Worm (Caenorhabditis elegans) whole organism, late embryonic: ENCODE data around the gene F10G7.10.

Source experiments
- C38D4.7 ChIP-seq: fragments of 200-800 bp; sonication (Bioruptor generic); optimal IDR thresholded peaks from 2 replicates; lab custom pipeline; 2018; ENCODE audit warnings: mild to moderate bottlenecking, missing genetic modification characterization, moderate library complexity, missing compliant biosample characterization
- T23F11.4 ChIP-seq: fragments of 200-800 bp; sonication (Bioruptor generic); optimal IDR thresholded peaks from 2 replicates; lab custom pipeline; 2018; ENCODE audit warnings: mild to moderate bottlenecking, missing genetic modification characterization, missing compliant biosample characterization
- Y22D7AL.16 ChIP-seq: sonication (generic microtip); optimal IDR thresholded peaks from 2 replicates; lab custom pipeline; 2016; ENCODE audit warnings: missing genetic modification characterization, missing compliant biosample characterization
- ahr-1 ChIP-seq: sonication (generic microtip); optimal IDR thresholded peaks from 2 replicates; lab custom pipeline; 2016; ENCODE audit warnings: missing genetic modification characterization, missing compliant biosample characterization
- ama-1 ChIP-seq: fragments of 150-350 bp; optimal IDR thresholded peaks from 2 replicates; lab custom pipeline; 2014
- ceh-14 ChIP-seq: sonication (generic microtip); optimal IDR thresholded peaks from 2 replicates; lab custom pipeline; 2016; ENCODE audit warnings: missing genotype, missing genetic modification characterization, missing compliant biosample characterization
- ceh-18 ChIP-seq: sonication (generic microtip); optimal IDR thresholded peaks from 2 replicates; lab custom pipeline; 2016; ENCODE audit warnings: missing genetic modification characterization, missing compliant biosample characterization
- ceh-2 ChIP-seq: sonication (generic microtip); optimal IDR thresholded peaks from 2 replicates; lab custom pipeline; 2016; ENCODE audit warnings: missing genotype, missing genetic modification characterization, missing compliant biosample characterization
- ceh-24 ChIP-seq: sonication (generic microtip); optimal IDR thresholded peaks from 2 replicates; lab custom pipeline; 2016; ENCODE audit warnings: mild to moderate bottlenecking, missing genetic modification characterization, missing compliant biosample characterization
- ceh-31 ChIP-seq: sonication (generic microtip); optimal IDR thresholded peaks from 2 replicates; lab custom pipeline; 2016; ENCODE audit warnings: missing genetic modification characterization, missing compliant biosample characterization
- ceh-48 ChIP-seq: sonication (generic microtip); optimal IDR thresholded peaks from 2 replicates; lab custom pipeline; 2016; ENCODE audit warnings: missing genetic modification characterization, inconsistent platforms, missing compliant biosample characterization
- ceh-6 ChIP-seq: fragments of 200-800 bp; sonication (Bioruptor generic); optimal IDR thresholded peaks from 2 replicates; lab custom pipeline; 2018; ENCODE audit warnings: mild to moderate bottlenecking, missing genetic modification characterization, missing compliant biosample characterization
- elt-2 ChIP-seq: sonication (generic microtip); optimal IDR thresholded peaks from 2 replicates; lab custom pipeline; 2016; ENCODE audit warnings: missing genetic modification reagents, missing genetic modification characterization, missing compliant biosample characterization
- eyg-1 ChIP-seq: sonication (generic microtip); optimal IDR thresholded peaks from 2 replicates; lab custom pipeline; 2016; ENCODE audit warnings: missing genotype, missing genetic modification characterization, missing compliant biosample characterization
- fax-1 ChIP-seq: sonication (generic microtip); optimal IDR thresholded peaks from 2 replicates; lab custom pipeline; 2016; ENCODE audit warnings: missing genotype, missing genetic modification characterization, missing compliant biosample characterization
- fkh-6 ChIP-seq: sonication (generic microtip); optimal IDR thresholded peaks from 2 replicates; lab custom pipeline; 2016; ENCODE audit warnings: missing genetic modification characterization, missing compliant biosample characterization
- hlh-13 ChIP-seq: fragments of 200-800 bp; sonication (Bioruptor generic); optimal IDR thresholded peaks from 2 replicates; lab custom pipeline; 2018; ENCODE audit warnings: mild to moderate bottlenecking, missing genetic modification characterization, missing compliant biosample characterization
- hlh-30 ChIP-seq: sonication (generic microtip); optimal IDR thresholded peaks from 2 replicates; lab custom pipeline; 2017; ENCODE audit warnings: antibody characterized with exemption, missing genetic modification characterization, missing compliant biosample characterization; ENCODE audit not compliant: insufficient read depth
- hlh-8 ChIP-seq: sonication (generic microtip); optimal IDR thresholded peaks from 2 replicates; lab custom pipeline; 2016; ENCODE audit warnings: missing genotype, missing genetic modification characterization, missing compliant biosample characterization
- lim-6 ChIP-seq: sonication (generic microtip); optimal IDR thresholded peaks from 2 replicates; lab custom pipeline; 2016; ENCODE audit warnings: missing genetic modification characterization, missing compliant biosample characterization
- lin-11 ChIP-seq: fragments of 200-800 bp; sonication (Bioruptor generic); optimal IDR thresholded peaks from 2 replicates; lab custom pipeline; 2018; ENCODE audit warnings: mild to moderate bottlenecking, missing genetic modification characterization, missing compliant biosample characterization
- madf-2 ChIP-seq: sonication (generic microtip); optimal IDR thresholded peaks from 2 replicates; lab custom pipeline; 2017; ENCODE audit warnings: missing genetic modification characterization, missing compliant biosample characterization
- nfya-1 ChIP-seq: sonication (generic microtip); optimal IDR thresholded peaks from 2 replicates; lab custom pipeline; 2017; ENCODE audit warnings: missing genetic modification characterization, mild to moderate bottlenecking, missing compliant biosample characterization, antibody characterized with exemption, moderate library complexity
- nhr-232 ChIP-seq: sonication (generic microtip); optimal IDR thresholded peaks from 2 replicates; lab custom pipeline; 2016; ENCODE audit warnings: missing genetic modification characterization, missing compliant biosample characterization
- pax-1 ChIP-seq: fragments of 150-350 bp; optimal IDR thresholded peaks from 2 replicates; lab custom pipeline; 2014; ENCODE audit warnings: missing biosample characterization, missing genetic modification characterization
- pqm-1 ChIP-seq: sonication (generic microtip); optimal IDR thresholded peaks from 2 replicates; lab custom pipeline; 2016; ENCODE audit warnings: missing genetic modification characterization, missing compliant biosample characterization
- pros-1 ChIP-seq: fragments of 150-350 bp; optimal IDR thresholded peaks from 2 replicates; lab custom pipeline; 2014; ENCODE audit warnings: missing biosample characterization, missing genetic modification reagents, missing genetic modification characterization
- ref-2 ChIP-seq: sonication (generic microtip); optimal IDR thresholded peaks from 2 replicates; lab custom pipeline; 2016; ENCODE audit warnings: missing genetic modification characterization, missing compliant biosample characterization
- rnt-1 ChIP-seq: sonication (generic microtip); optimal IDR thresholded peaks from 2 replicates; lab custom pipeline; 2016; ENCODE audit warnings: missing genetic modification characterization, missing compliant biosample characterization
- sdc-2 ChIP-seq: sonication (generic microtip); optimal IDR thresholded peaks from 2 replicates; lab custom pipeline; 2016; ENCODE audit warnings: missing genotype, missing genetic modification characterization, missing compliant biosample characterization
- sox-2 ChIP-seq: fragments of 200-800 bp; sonication (Bioruptor generic); IDR thresholded peaks from 2 replicates; pipeline ENCODE4 v1.3.6; 2022; ENCODE audit warnings: missing genetic modification reagents, missing genetic modification characterization, missing compliant biosample characterization
- sox-4 ChIP-seq: sonication (generic microtip); optimal IDR thresholded peaks from 2 replicates; lab custom pipeline; 2017; ENCODE audit warnings: mild to moderate bottlenecking, missing genetic modification characterization, inconsistent platforms, missing compliant biosample characterization
- syd-9 ChIP-seq: sonication (generic microtip); optimal IDR thresholded peaks from 2 replicates; lab custom pipeline; 2016; ENCODE audit warnings: mild to moderate bottlenecking, missing genetic modification characterization, moderate library complexity, missing compliant biosample characterization
- tbx-2 ChIP-seq: sonication (generic microtip); optimal IDR thresholded peaks from 2 replicates; lab custom pipeline; 2016; ENCODE audit warnings: missing genetic modification characterization, missing compliant biosample characterization
- tbx-7 ChIP-seq: sonication (generic microtip); optimal IDR thresholded peaks from 2 replicates; lab custom pipeline; 2016; ENCODE audit warnings: missing genotype, missing genetic modification characterization, missing compliant biosample characterization
- ttx-3 ChIP-seq: sonication (generic microtip); optimal IDR thresholded peaks from 2 replicates; lab custom pipeline; 2016; ENCODE audit warnings: missing genetic modification reagents, missing genetic modification characterization, missing compliant biosample characterization
- unc-42 ChIP-seq: sonication (generic microtip); optimal IDR thresholded peaks from 2 replicates; lab custom pipeline; 2016; ENCODE audit warnings: missing genotype, missing genetic modification characterization, missing compliant biosample characterization
- unc-55 ChIP-seq: sonication (generic microtip); optimal IDR thresholded peaks from 2 replicates; lab custom pipeline; 2017; ENCODE audit warnings: missing biosample characterization, missing genetic modification reagents, missing genetic modification characterization
- unc-86 ChIP-seq: sonication (generic microtip); optimal IDR thresholded peaks from 2 replicates; lab custom pipeline; 2016; ENCODE audit warnings: missing genetic modification characterization, missing compliant biosample characterization
- ztf-16 ChIP-seq: sonication (generic microtip); optimal IDR thresholded peaks from 2 replicates; lab custom pipeline; 2017; ENCODE audit warnings: missing genetic modification characterization, missing compliant biosample characterization

F10G7.10 gene

ce11 chrII:4673242-4673641 lies 52.8 kb downstream of the F10G7.10 start:
- no peak for TF ChIP-seq unc-86 (tag; lab: Kevin White, UChicago)
- no peak for TF ChIP-seq hlh-8 (tag; lab: Kevin White, UChicago)
- no peak for TF ChIP-seq unc-55
- no peak for TF ChIP-seq eyg-1
- no peak for TF ChIP-seq Y22D7AL.16
- no peak for TF ChIP-seq ceh-24 (tag; lab: Kevin White, UChicago)
- TF ChIP-seq ceh-2 (tag; lab: Kevin White, UChicago), result no peak
- no peak for TF ChIP-seq ceh-6 (GFP tag; lab: Kevin White, UChicago)
- TF ChIP-seq syd-9 (tag; lab: Kevin White, UChicago), result no peak
- no peak for TF ChIP-seq C38D4.7 (GFP tag; lab: Kevin White, UChicago)
- no peak for TF ChIP-seq sdc-2
- no peak for TF ChIP-seq elt-2 (tag; lab: Kevin White, UChicago)
- TF ChIP-seq madf-2 (tag; lab: Kevin White, UChicago), result no peak
- no peak for TF ChIP-seq ztf-16 (tag; lab: Kevin White, UChicago)
- TF ChIP-seq T23F11.4 (GFP tag; lab: Kevin White, UChicago), result no peak

- TF ChIP-seq elt-2 (tag; lab: Kevin White, UChicago) (peak; percentile 43), sox-2 (peak; percentile 33; the same call in 1 of the 2 replicates), nfya-1 (tag; lab: Kevin White, UChicago) (peak; percentile 64), ceh-31 (tag; lab: Kevin White, UChicago) (peak; percentile 63), tbx-2 (tag; lab: Kevin White, UChicago) (peak; percentile 71), ceh-18 (tag; lab: Kevin White, UChicago) (peak; percentile 17), unc-42 (peak; percentile 93), ama-1 (lab: Kevin White, UChicago) (no peak), hlh-8 (tag; lab: Kevin White, UChicago) (peak; percentile 52), ceh-14 (peak; percentile 63), hlh-30 (tag; lab: Kevin White, UChicago) (peak; percentile 54), ceh-48 (tag; lab: Kevin White, UChicago) (peak; percentile 39), rnt-1 (tag; lab: Kevin White, UChicago) (peak; percentile 68), sdc-2 (no peak), sox-4 (tag; lab: Kevin White, UChicago) (no peak), eyg-1 (peak; percentile 12), syd-9 (tag; lab: Kevin White, UChicago) (peak; percentile 37), lim-6 (tag; lab: Kevin White, UChicago) (peak; percentile 31), ref-2 (tag; lab: Kevin White, UChicago) (peak; percentile 57), fax-1 (no peak)
Observed at ce11 chrII:4672584-4673110, 53.4 kb downstream of the F10G7.10 start, which contains the start of the genes clec-140 and hmg-11. TSS of gene clec-140 (plus strand) at chrII:4673060. TSS of gene hmg-11 (plus strand) at chrII:4673085.

- TF ChIP-seq unc-55, result no peak
- TF ChIP-seq, all 69 proteins: peak for 0
Observed at ce11 chrII:4671692-4672091, 54.4 kb downstream of the F10G7.10 start, which contains the start of gene T05A7.6. TSS of gene T05A7.6 (minus strand) at chrII:4671792.

- TF ChIP-seq tbx-7 (tag; lab: Kevin White, UChicago) (no peak), ref-2 (tag; lab: Kevin White, UChicago) (no peak), T23F11.4 (GFP tag; lab: Kevin White, UChicago) (no peak), nfya-1 (tag; lab: Kevin White, UChicago) (no peak), ahr-1 (tag; lab: Kevin White, UChicago) (no peak), unc-55 (no peak), ttx-3 (no peak), hlh-30 (tag; lab: Kevin White, UChicago) (no peak), ceh-31 (tag; lab: Kevin White, UChicago) (no peak), nhr-232 (no peak), ceh-24 (tag; lab: Kevin White, UChicago) (no peak), sox-4 (tag; lab: Kevin White, UChicago) (no peak), pqm-1 (tag; lab: Kevin White, UChicago) (no peak), pros-1 (no peak), pax-1 (tag; lab: Kevin White, UChicago) (no peak), hlh-13 (GFP tag; lab: Kevin White, UChicago) (no peak), fkh-6 (tag; lab: Kevin White, UChicago) (no peak), unc-86 (tag; lab: Kevin White, UChicago) (no peak), lin-11 (tag; lab: Kevin White, UChicago) (no peak)
- TF ChIP-seq, all 69 proteins: peak for 0
Observed at ce11 chrII:4667572-4667971, 58.5 kb downstream of the F10G7.10 start, which contains the start of gene fut-5. TSS of gene fut-5 (minus strand) at chrII:4667672.
